Worm (Caenorhabditis elegans) whole organism, mixed stage, embryonic: Measurements from ENCODE around the gene aqp-5.

Experiments used
- ceh-39 ChIP-seq: fragments of 150-350 bp; optimal IDR thresholded peaks from 2 replicates; lab custom pipeline; 2014; ENCODE audit warnings: missing biosample characterization, missing genetic modification characterization
- ceh-43 ChIP-seq: fragments of 200-800 bp; sonication (Bioruptor generic); optimal IDR thresholded peaks from 2 replicates; lab custom pipeline; 2018; ENCODE audit warnings: mild to moderate bottlenecking, missing genetic modification characterization, moderate library complexity, missing compliant biosample characterization
- ham-2 ChIP-seq: fragments of 200-800 bp; sonication (Bioruptor generic); optimal IDR thresholded peaks from 2 replicates; lab custom pipeline; 2018; ENCODE audit warnings: mild to moderate bottlenecking, missing genetic modification characterization, missing compliant biosample characterization
- hlh-1 ChIP-seq: fragments of 150-350 bp; optimal IDR thresholded peaks from 2 replicates; lab custom pipeline; 2014; ENCODE audit warnings: missing biosample characterization, missing genetic modification reagents, missing genetic modification characterization
- lin-13 ChIP-seq: fragments of 150-350 bp; optimal IDR thresholded peaks from 2 replicates; lab custom pipeline; 2014; ENCODE audit warnings: missing biosample characterization, missing genetic modification characterization
- nhr-12 ChIP-seq: fragments of 150-350 bp; optimal IDR thresholded peaks from 2 replicates; lab custom pipeline; 2014; ENCODE audit warnings: missing biosample characterization, missing genetic modification characterization
- nhr-237 ChIP-seq: fragments of 150-350 bp; optimal IDR thresholded peaks from 2 replicates; lab custom pipeline; 2014; ENCODE audit warnings: missing biosample characterization, missing genetic modification characterization
- nhr-28 ChIP-seq: fragments of 150-350 bp; optimal IDR thresholded peaks from 2 replicates; lab custom pipeline; 2014; ENCODE audit warnings: missing biosample characterization, missing genetic modification characterization
- tbx-8 ChIP-seq: fragments of 200-800 bp; sonication (Bioruptor generic); optimal IDR thresholded peaks from 2 replicates; lab custom pipeline; 2018; ENCODE audit warnings: mild to moderate bottlenecking, missing genetic modification characterization, moderate library complexity, missing compliant biosample characterization
- unc-62 ChIP-seq: fragments of 150-350 bp; optimal IDR thresholded peaks from 2 replicates; lab custom pipeline; 2014; ENCODE audit warnings: missing biosample characterization, missing genetic modification reagents, missing genetic modification characterization
- ztf-11 ChIP-seq: fragments of 150-350 bp; optimal IDR thresholded peaks from 2 replicates; lab custom pipeline; 2014; ENCODE audit warnings: missing biosample characterization, missing genetic modification characterization

ce11 chrV:10514271-10514670, 22.7 kb downstream of the aqp-5 start, which contains the start of gene dmsr-8:
- TF ChIP-seq ztf-11 (tag; lab: Kevin White, UChicago) (no peak), hlh-1 (no peak), ceh-39 (no peak), unc-62 (GFP tag; lab: Kevin White, UChicago) (no peak), nhr-237 (tag; lab: Kevin White, UChicago) (no peak), ceh-43 (GFP tag; lab: Kevin White, UChicago) (no peak), lin-13 (tag; lab: Kevin White, UChicago) (no peak), nhr-12 (tag; lab: Kevin White, UChicago) (no peak), ham-2 (no peak), tbx-8 (no peak), nhr-28 (tag; lab: Kevin White, UChicago) (no peak)
